Fruit fly (Drosophila melanogaster): Measurements from ENCODE around the gene CG12746.

CG12746 gene

DNA sequence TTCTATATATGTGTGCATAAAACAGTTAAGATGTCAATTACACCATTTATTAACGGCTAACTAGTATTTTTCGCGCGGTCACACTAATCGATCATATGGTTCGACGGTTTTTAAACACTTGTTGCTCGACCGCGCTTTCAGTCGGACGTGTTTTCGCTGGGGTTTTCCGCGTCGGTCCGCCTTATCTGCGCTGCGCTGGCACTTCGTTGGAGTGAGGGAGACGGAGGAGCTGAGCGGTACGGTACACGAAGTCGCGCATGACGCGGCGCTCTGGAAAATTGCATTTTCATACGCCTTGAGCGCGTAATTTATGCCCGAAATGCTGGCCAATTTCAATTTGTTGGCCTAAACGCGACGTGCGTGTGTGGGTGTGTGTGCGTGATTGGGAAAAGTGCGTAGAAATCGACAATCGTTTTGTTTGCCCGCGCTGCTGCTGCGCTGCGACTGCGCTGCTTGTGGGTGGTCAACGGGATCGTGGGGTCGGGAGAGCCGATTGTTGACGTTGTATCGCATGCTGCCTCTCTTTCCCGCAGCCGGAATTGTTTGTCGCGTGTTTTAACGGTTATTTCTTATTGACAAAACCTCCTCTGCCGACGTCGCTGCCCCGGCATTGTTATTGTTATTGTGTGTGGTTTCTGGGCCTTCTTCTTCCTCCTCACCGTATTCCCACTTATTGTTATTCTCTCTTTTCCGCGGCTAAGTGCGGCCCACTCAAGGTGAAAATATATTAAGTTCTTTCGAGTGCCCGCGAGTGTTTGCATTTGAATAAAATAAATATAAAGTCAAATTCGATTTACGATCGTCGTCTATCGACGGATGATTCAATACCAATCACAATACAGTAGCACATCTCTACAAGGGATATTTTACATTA lies 47.4 kb upstream of the CG12746 start, which contains the start of gene Itpr:
TSS of gene Itpr (plus strand) at position 116 of the 874 bp plus-strand sequence.
- peak; percentile 100 for TF ChIP-seq Adf1 (GFP tag; IDR thresholded peaks at IDR 0.05)
- TF ChIP-seq lola (GFP tag; optimal IDR thresholded peaks at IDR 0.05) = no peak
- TF ChIP-seq CG2202 (tag; optimal IDR thresholded peaks at IDR 0.05) = no peak
- no peak for TF ChIP-seq CoRest (tag; optimal IDR thresholded peaks at IDR 0.05)
- peak; percentile 68 for TF ChIP-seq grau (tag; optimal IDR thresholded peaks at IDR 0.05)
- TF ChIP-seq CG16779 (GFP tag; IDR thresholded peaks at IDR 0.05) = no peak
- no peak for TF ChIP-seq her (GFP tag; optimal IDR thresholded peaks at IDR 0.05)
- TF ChIP-seq CG2889 (GFP tag; IDR thresholded peaks at IDR 0.05) = no peak
- no peak for TF ChIP-seq tx (GFP tag; optimal IDR thresholded peaks at IDR 0.05)
- no peak for TF ChIP-seq CG10654 (GFP tag; optimal IDR thresholded peaks at IDR 0.05)
- no peak; the same call in 1 of the 2 replicates for TF ChIP-seq CG14014 (GFP tag; IDR thresholded peaks at IDR 0.05)
- no peak for TF ChIP-seq slou (GFP tag; optimal IDR thresholded peaks at IDR 0.05)
- TF ChIP-seq CG15479 (GFP tag; optimal IDR thresholded peaks at IDR 0.05) = peak; percentile 18
- no peak for TF ChIP-seq sima (GFP tag; optimal IDR thresholded peaks at IDR 0.05)
- peak; percentile 10 for TF ChIP-seq CG2116 (GFP tag; optimal IDR thresholded peaks at IDR 0.05)
- no peak for TF ChIP-seq gfzf (GFP tag; optimal IDR thresholded peaks at IDR 0.05)
- TF ChIP-seq CG1832 (GFP tag; optimal IDR thresholded peaks at IDR 0.05) = peak; percentile 78
- no peak for TF ChIP-seq Camta (GFP tag; optimal IDR thresholded peaks at IDR 0.05)
- no peak for TF ChIP-seq CG3995 (GFP tag; optimal IDR thresholded peaks at IDR 0.05)
- no peak for TF ChIP-seq wdn (GFP tag; IDR thresholded peaks at IDR 0.05)
- no peak for TF ChIP-seq wek (GFP tag; optimal IDR thresholded peaks at IDR 0.05)
- TF ChIP-seq CG34422 (GFP tag; IDR thresholded peaks at IDR 0.05) = peak; percentile 79; the same call in 2 of the 3 replicates
- TF ChIP-seq Atf3 (GFP tag; optimal IDR thresholded peaks at IDR 0.05) = no peak
- TF ChIP-seq sna (GFP tag; IDR thresholded peaks at IDR 0.05; ENCODE audit: partially characterized antibody) = peak; percentile 55
- TF ChIP-seq ttk (GFP tag; IDR thresholded peaks at IDR 0.05) = no peak
- TF ChIP-seq Myb (GFP tag; optimal IDR thresholded peaks at IDR 0.05) = peak; percentile 58
- TF ChIP-seq CG18764 (GFP tag; optimal IDR thresholded peaks at IDR 0.05) = no peak
- TF ChIP-seq CG4854 (GFP tag; optimal IDR thresholded peaks at IDR 0.05) = no peak
- peak; percentile 93 for TF ChIP-seq crol (GFP tag; IDR thresholded peaks at IDR 0.05)
- TF ChIP-seq vnd (GFP tag; IDR thresholded peaks at IDR 0.05; ENCODE audit: partially characterized antibody) = no peak
- no peak for TF ChIP-seq CG3726 (GFP tag; IDR thresholded peaks at IDR 0.05)
- no peak for TF ChIP-seq ind (GFP tag; optimal IDR thresholded peaks at IDR 0.05)
- no peak for TF ChIP-seq CG8089 (GFP tag; optimal IDR thresholded peaks at IDR 0.05)
- TF ChIP-seq ems (GFP tag; optimal IDR thresholded peaks at IDR 0.05) = no peak
- TF ChIP-seq disco-r (GFP tag; optimal IDR thresholded peaks at IDR 0.05) = no peak
- no peak for TF ChIP-seq CG1647 (GFP tag; optimal IDR thresholded peaks at IDR 0.05)
- no peak for TF ChIP-seq CG2712 (tag; optimal IDR thresholded peaks at IDR 0.05)
- TF ChIP-seq amos (GFP tag; IDR thresholded peaks at IDR 0.05; ENCODE audit: partially characterized antibody) = peak; percentile 50; the same call in 1 of the 2 replicates
- no peak for TF ChIP-seq twi (tag; optimal IDR thresholded peaks at IDR 0.05)
- no peak for TF ChIP-seq peb (GFP tag; IDR thresholded peaks at IDR 0.05)
- TF ChIP-seq CG42726 (GFP tag; IDR thresholded peaks at IDR 0.05; ENCODE audit: partially characterized antibody) = peak; percentile 84
- peak in 1 of 2 experiments; percentile 75 for TF ChIP-seq Hr78 (GFP tag; optimal IDR thresholded peaks at IDR 0.05)
- peak in 1 of 2 experiments; percentile 3 for TF ChIP-seq Dfd (GFP tag; optimal IDR thresholded peaks at IDR 0.05)
- no peak for TF ChIP-seq cas (GFP tag; IDR thresholded peaks at IDR 0.05)
- no peak for TF ChIP-seq CG11560 (tag; IDR thresholded peaks at IDR 0.05)
- TF ChIP-seq H15 (GFP tag; IDR thresholded peaks at IDR 0.05) = no peak
- TF ChIP-seq CG15601 (tag; optimal IDR thresholded peaks at IDR 0.05) = no peak
- no peak for TF ChIP-seq zf30C (GFP tag; optimal IDR thresholded peaks at IDR 0.05)
- no peak for TF ChIP-seq CG17802 (tag; optimal IDR thresholded peaks at IDR 0.05)

All from whole organism, embryonic.